Comparison of ENCODE assay signal across 6 worm cellular contexts in genomic region chrIII:2686663-2687062, ce11.
TF ChIP-seq lines count a peak whose summit lies in the region.

No protein-coding gene starts in this region.

TF ChIP-seq in whole organism, L1 larva, 84 proteins besides CTCF, POLR2A, EP300 and RAD21:
- TF ChIP-seq zag-1 (tag; optimal IDR thresholded peaks at IDR 0.05; lab: Kevin White, UChicago), result peak; percentile 1
- peak; percentile 68 for TF ChIP-seq ces-1 (GFP tag; optimal IDR thresholded peaks at IDR 0.05; lab: Kevin White, UChicago)
- TF ChIP-seq fkh-10 (GFP tag; optimal IDR thresholded peaks at IDR 0.05; lab: Kevin White, UChicago), result peak; percentile 87
- TF ChIP-seq efl-1 (optimal IDR thresholded peaks at IDR 0.05; lab: Kevin White, UChicago), result no peak
- peak in 1 of 2 experiments; percentile 62 for TF ChIP-seq efl-1 (GFP tag; optimal IDR thresholded peaks at IDR 0.05 in 1 of 2; lab: Kevin White, UChicago)
- TF ChIP-seq nhr-19 (GFP tag; conservative IDR thresholded peaks at IDR 0.05; lab: Robert Waterston, UW), result no peak

TF ChIP-seq in whole organism, L2 larva, 48 proteins besides CTCF, POLR2A, EP300 and RAD21:
- TF ChIP-seq skn-1 (tag; optimal IDR thresholded peaks at IDR 0.05; lab: Kevin White, UChicago) (no peak), unc-55 (GFP tag; optimal IDR thresholded peaks at IDR 0.05; lab: Kevin White, UChicago) (no peak), ceh-16 (tag; optimal IDR thresholded peaks at IDR 0.05; lab: Kevin White, UChicago) (no peak), nhr-237 (tag; optimal IDR thresholded peaks at IDR 0.05; lab: Kevin White, UChicago) (no peak), crh-2 (tag; optimal IDR thresholded peaks at IDR 0.05; lab: Kevin White, UChicago) (peak; percentile 7), elt-1 (tag; optimal IDR thresholded peaks at IDR 0.05; lab: Kevin White, UChicago) (no peak), lin-13 (GFP tag; optimal IDR thresholded peaks at IDR 0.05; lab: Kevin White, UChicago) (no peak), sma-9 (GFP tag; optimal IDR thresholded peaks at IDR 0.05; lab: Kevin White, UChicago) (no peak), sma-9 (tag; optimal IDR thresholded peaks at IDR 0.05; lab: Kevin White, UChicago) (no peak), sma-3 (GFP tag; optimal IDR thresholded peaks at IDR 0.05; lab: Kevin White, UChicago) (no peak)

TF ChIP-seq in whole organism, L3 larva, 47 proteins besides CTCF, POLR2A, EP300 and RAD21:
- TF ChIP-seq fkh-10 (GFP tag; optimal IDR thresholded peaks at IDR 0.05; lab: Kevin White, UChicago) (peak; percentile 81), nhr-43 (tag; optimal IDR thresholded peaks at IDR 0.05; lab: Kevin White, UChicago; ENCODE audit: poor library complexity, severe bottlenecking) (no peak)

TF ChIP-seq in whole organism, L4 larva, 104 proteins besides CTCF, POLR2A, EP300 and RAD21:
- TF ChIP-seq fkh-10 (GFP tag; optimal IDR thresholded peaks at IDR 0.05; lab: Kevin White, UChicago) (peak; percentile 71), aly-2 (tag; optimal IDR thresholded peaks at IDR 0.05; lab: Kevin White, UChicago) (no peak), duxl-1 (tag; optimal IDR thresholded peaks at IDR 0.05; lab: Kevin White, UChicago; ENCODE audit: poor library complexity) (no peak), jun-1 (tag; optimal IDR thresholded peaks at IDR 0.05; lab: Kevin White, UChicago) (no peak), lin-15B (tag; optimal IDR thresholded peaks at IDR 0.05; lab: Kevin White, UChicago) (no peak), ztf-11 (tag; optimal IDR thresholded peaks at IDR 0.05; lab: Kevin White, UChicago) (no peak), lin-1 (GFP tag; IDR thresholded peaks at IDR 0.05; lab: Robert Waterston, UW) (no peak), dve-1 (tag; optimal IDR thresholded peaks at IDR 0.05; lab: Kevin White, UChicago; ENCODE audit: insufficient read depth) (no peak), T26A8.4 (GFP tag; IDR thresholded peaks at IDR 0.05; lab: Robert Waterston, UW) (no peak), ces-1 (GFP tag; optimal IDR thresholded peaks at IDR 0.05; lab: Kevin White, UChicago) (peak; percentile 50)

TF ChIP-seq in whole organism, late embryonic, 69 proteins besides CTCF, POLR2A, EP300 and RAD21:
- no peak for TF ChIP-seq hlh-15 (tag; optimal IDR thresholded peaks at IDR 0.05; lab: Kevin White, UChicago)
- TF ChIP-seq ceh-30 (tag; optimal IDR thresholded peaks at IDR 0.05; lab: Kevin White, UChicago), result no peak
- TF ChIP-seq unc-3 (GFP tag; conservative IDR thresholded peaks at IDR 0.05; lab: Robert Waterston, UW), result no peak
- no peak for TF ChIP-seq unc-3 (tag; optimal IDR thresholded peaks at IDR 0.05; lab: Kevin White, UChicago)
- peak; percentile 79 for TF ChIP-seq unc-42 (tag; optimal IDR thresholded peaks at IDR 0.05; lab: Kevin White, UChicago)

TF ChIP-seq in whole organism, mixed stage, embryonic, 35 proteins besides CTCF, POLR2A, EP300 and RAD21:
- TF ChIP-seq ces-1 (GFP tag; optimal IDR thresholded peaks at IDR 0.05; lab: Kevin White, UChicago) (peak; percentile 47), unc-62 (GFP tag; optimal IDR thresholded peaks at IDR 0.05; lab: Kevin White, UChicago) (no peak)

Comparison
In these comparisons a context has a peak if more than half of its experiments do, and no peak if none do; other contexts are left out.
1. Of the 29 proteins assayed by ChIP-seq in both whole organism, L4 larva and whole organism, L1 larva: peak only in whole organism, L4 larva: none; only in whole organism, L1 larva: zag-1; in both: ces-1 and fkh-10; in neither: 26.